Worm (Caenorhabditis elegans) whole organism, L3 larva: ENCODE results near the gene gtl-2.
A peak's percentile ranks its signal among the peaks of the same experiment; 100 is the strongest.

Experiments
- aly-2 ChIP-seq: fragments of 150-350 bp; optimal IDR thresholded peaks from 2 replicates; lab custom pipeline; 2014; ENCODE audit warnings: missing biosample characterization, missing genetic modification characterization
- ceh-16 ChIP-seq: sonication (generic microtip); optimal IDR thresholded peaks from 2 replicates; lab custom pipeline; 2017; ENCODE audit warnings: missing biosample characterization, missing genetic modification characterization
- ceh-82 ChIP-seq: fragments of 150-350 bp; optimal IDR thresholded peaks from 2 replicates; lab custom pipeline; 2014; ENCODE audit warnings: missing biosample characterization, missing genetic modification characterization
- daf-12 ChIP-seq: fragments of 150-350 bp; optimal IDR thresholded peaks from 2 replicates; lab custom pipeline; 2014; ENCODE audit warnings: missing biosample characterization, missing genetic modification reagents, missing genetic modification characterization
- egl-27 ChIP-seq: sonication (generic microtip); optimal IDR thresholded peaks from 4 replicates; lab custom pipeline; 2017; ENCODE audit warnings: missing biosample characterization, missing genetic modification reagents, missing genetic modification characterization
- elt-2 ChIP-seq: sonication (generic microtip); optimal IDR thresholded peaks from 2 replicates; lab custom pipeline; 2016; ENCODE audit warnings: missing genetic modification reagents, mild to moderate bottlenecking, missing genetic modification characterization, missing compliant biosample characterization
- eor-1 ChIP-seq, 2 experiments: fragments of 150-350 bp; optimal IDR thresholded peaks; 2 replicates each; lab custom pipeline; 2014 to 2018; ENCODE audit warnings: missing biosample characterization in 2 of 2, missing genetic modification characterization in 2 of 2
- fkh-10 ChIP-seq: sonication (generic microtip); optimal IDR thresholded peaks from 2 replicates; lab custom pipeline; 2017; ENCODE audit warnings: missing biosample characterization, missing genetic modification reagents, missing genetic modification characterization
- fos-1 ChIP-seq: fragments of 150-350 bp; optimal IDR thresholded peaks from 2 replicates; lab custom pipeline; 2014; ENCODE audit warnings: missing biosample characterization, missing genetic modification characterization
- hmg-11 ChIP-seq: sonication (generic microtip); optimal IDR thresholded peaks from 2 replicates; lab custom pipeline; 2016; ENCODE audit warnings: missing genetic modification characterization, missing compliant biosample characterization
- jun-1 ChIP-seq: fragments of 150-350 bp; optimal IDR thresholded peaks from 2 replicates; lab custom pipeline; 2014; ENCODE audit warnings: missing biosample characterization, missing genetic modification reagents, missing genetic modification characterization
- lin-15B ChIP-seq: fragments of 150-350 bp; optimal IDR thresholded peaks from 2 replicates; lab custom pipeline; 2014; ENCODE audit warnings: missing biosample characterization, missing genetic modification characterization
- lin-39 ChIP-seq: fragments of 150-350 bp; optimal IDR thresholded peaks from 2 replicates; lab custom pipeline; 2018; ENCODE audit warnings: missing biosample characterization, missing genetic modification reagents, missing genetic modification characterization
- lsy-12 ChIP-seq: sonication (generic microtip); optimal IDR thresholded peaks from 2 replicates; lab custom pipeline; 2016; ENCODE audit warnings: mild to moderate bottlenecking, missing genetic modification characterization, missing compliant biosample characterization
- mdl-1 ChIP-seq: fragments of 150-350 bp; optimal IDR thresholded peaks from 2 replicates; lab custom pipeline; 2014; ENCODE audit warnings: missing biosample characterization, missing genetic modification characterization
- mml-1 ChIP-seq: fragments of 150-350 bp; sonication (generic microtip); optimal IDR thresholded peaks from 3 replicates; lab custom pipeline; 2014; ENCODE audit warnings: missing biosample characterization, missing genetic modification characterization
- nfya-1 ChIP-seq: sonication (generic microtip); optimal IDR thresholded peaks from 2 replicates; lab custom pipeline; 2017; ENCODE audit warnings: missing genetic modification characterization, mild to moderate bottlenecking, missing compliant biosample characterization, antibody characterized with exemption, moderate library complexity; ENCODE audit not compliant: insufficient read depth
- nhr-12 ChIP-seq: fragments of 150-350 bp; optimal IDR thresholded peaks from 2 replicates; lab custom pipeline; 2014; ENCODE audit warnings: missing biosample characterization, missing genetic modification characterization
- nhr-23 ChIP-seq: fragments of 150-350 bp; optimal IDR thresholded peaks from 2 replicates; lab custom pipeline; 2014; ENCODE audit warnings: missing biosample characterization, missing genetic modification reagents, missing genetic modification characterization
- nhr-237 ChIP-seq: fragments of 150-350 bp; optimal IDR thresholded peaks from 2 replicates; lab custom pipeline; 2014; ENCODE audit warnings: missing biosample characterization, missing genetic modification characterization
- nhr-25 ChIP-seq: sonication (generic microtip); optimal IDR thresholded peaks from 2 replicates; lab custom pipeline; 2017; ENCODE audit warnings: missing biosample characterization, missing genetic modification characterization
- nhr-28 ChIP-seq: fragments of 150-350 bp; optimal IDR thresholded peaks from 2 replicates; lab custom pipeline; 2014; ENCODE audit warnings: missing biosample characterization, missing genetic modification characterization
- nhr-43 ChIP-seq: sonication (generic microtip); optimal IDR thresholded peaks from 2 replicates; lab custom pipeline; 2016; ENCODE audit warnings: mild to moderate bottlenecking, missing genetic modification characterization, missing compliant biosample characterization; ENCODE audit not compliant: poor library complexity, severe bottlenecking
- nhr-67 ChIP-seq: fragments of 150-350 bp; optimal IDR thresholded peaks from 2 replicates; lab custom pipeline; 2014; ENCODE audit warnings: missing biosample characterization, missing genetic modification characterization
- nhr-76 ChIP-seq: fragments of 150-350 bp; sonication (generic microtip); optimal IDR thresholded peaks from 5 replicates; lab custom pipeline; 2014; ENCODE audit warnings: missing biosample characterization, missing genetic modification characterization
- nhr-77 ChIP-seq: fragments of 150-350 bp; optimal IDR thresholded peaks from 2 replicates; lab custom pipeline; 2014; ENCODE audit warnings: missing biosample characterization, missing genetic modification characterization
- pha-4 ChIP-seq: fragments of 150-350 bp; optimal IDR thresholded peaks from 2 replicates; lab custom pipeline; 2014; ENCODE audit warnings: missing biosample characterization, missing genetic modification reagents, missing genetic modification characterization
- pqm-1 ChIP-seq: fragments of 150-350 bp; optimal IDR thresholded peaks from 2 replicates; lab custom pipeline; 2017; ENCODE audit warnings: missing biosample characterization, missing genetic modification characterization, inconsistent platforms
- sea-2 ChIP-seq: fragments of 150-350 bp; sonication (generic microtip); optimal IDR thresholded peaks from 4 replicates; lab custom pipeline; 2014; ENCODE audit warnings: missing biosample characterization, missing genetic modification reagents, missing genetic modification characterization
- skn-1 ChIP-seq: fragments of 150-350 bp; optimal IDR thresholded peaks from 2 replicates; lab custom pipeline; 2014; ENCODE audit warnings: missing biosample characterization, missing genetic modification characterization
- snpc-4 ChIP-seq: fragments of 150-350 bp; optimal IDR thresholded peaks from 2 replicates; lab custom pipeline; 2014; ENCODE audit warnings: missing biosample characterization, missing genetic modification characterization
- tbx-2 ChIP-seq: sonication (generic microtip); optimal IDR thresholded peaks from 2 replicates; lab custom pipeline; 2016; ENCODE audit warnings: mild to moderate bottlenecking, missing genetic modification characterization, missing compliant biosample characterization
- unc-39 ChIP-seq: sonication (generic microtip); optimal IDR thresholded peaks from 4 replicates; lab custom pipeline; 2017; ENCODE audit warnings: missing biosample characterization, missing genetic modification characterization
- unc-62 ChIP-seq: fragments of 150-350 bp; sonication (generic microtip); optimal IDR thresholded peaks from 4 replicates; lab custom pipeline; 2014; ENCODE audit warnings: missing biosample characterization, missing genetic modification reagents, missing genetic modification characterization
- zag-1 ChIP-seq: fragments of 150-350 bp; optimal IDR thresholded peaks from 2 replicates; lab custom pipeline; 2014; ENCODE audit warnings: missing biosample characterization, missing genetic modification characterization
- ztf-11 ChIP-seq: fragments of 150-350 bp; optimal IDR thresholded peaks from 2 replicates; lab custom pipeline; 2014; ENCODE audit warnings: missing biosample characterization, missing genetic modification characterization
- ztf-4 ChIP-seq: fragments of 150-350 bp; optimal IDR thresholded peaks from 2 replicates; lab custom pipeline; 2014; ENCODE audit warnings: missing biosample characterization, missing genetic modification characterization

Gene gtl-2

DNA sequence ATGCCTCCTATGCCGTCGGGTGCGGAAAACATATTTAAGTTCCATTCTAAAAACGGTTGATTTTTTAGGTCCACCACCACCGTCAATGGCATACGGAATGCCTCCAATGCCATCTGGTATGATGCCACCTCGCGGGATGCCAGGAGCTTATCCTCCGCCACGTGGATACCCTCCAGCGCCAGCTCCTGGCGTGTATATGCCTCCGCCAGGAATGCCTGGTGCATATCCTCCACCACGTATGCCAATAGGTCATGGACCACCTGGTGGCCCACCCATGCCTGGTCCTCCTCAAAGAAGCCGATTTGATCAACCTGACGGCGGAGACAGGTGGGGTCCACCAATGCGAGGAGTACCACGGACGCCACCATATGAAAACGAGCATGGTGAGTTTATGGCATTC is 38.2 kb downstream of the gtl-2 start:
- no peak for TF ChIP-seq tbx-2 (tag; lab: Kevin White, UChicago)
- no peak for TF ChIP-seq pqm-1 (tag; lab: Kevin White, UChicago)
- TF ChIP-seq sea-2 (GFP tag; lab: Kevin White, UChicago) = no peak

DNA sequence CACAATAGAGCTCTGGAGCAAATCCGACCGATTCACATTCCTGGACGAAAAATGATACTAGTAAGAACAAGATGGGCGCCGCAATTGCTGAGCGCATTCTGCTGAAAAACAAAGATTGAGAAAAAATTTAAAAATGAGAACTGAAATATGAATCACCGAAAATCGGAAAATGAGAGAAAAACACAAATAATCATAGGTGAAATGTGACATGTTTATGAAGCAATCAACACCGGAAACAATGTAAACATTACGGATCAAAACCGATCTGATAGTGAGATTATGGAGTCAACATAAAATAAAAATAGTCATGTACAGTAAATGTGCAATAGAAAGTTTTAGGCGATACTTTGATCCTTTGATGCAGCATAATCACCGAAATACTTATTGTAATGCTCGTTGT is 40.6 kb downstream of the gtl-2 start, which contains the start of gene dnj-2:
Gene dnj-2, minus strand, starts transcription at position 101 of the 400 bp plus-strand sequence.
- no peak for TF ChIP-seq pha-4 (tag; lab: Kevin White, UChicago)
- TF ChIP-seq lin-39 = no peak
- no peak for TF ChIP-seq nhr-77
- TF ChIP-seq ceh-82 (tag; lab: Kevin White, UChicago) = no peak
- TF ChIP-seq nhr-23 = no peak
- no peak for TF ChIP-seq ceh-16 (tag; lab: Kevin White, UChicago)
- TF ChIP-seq mml-1 = no peak
- TF ChIP-seq zag-1 (tag; lab: Kevin White, UChicago) = no peak
- no peak for TF ChIP-seq aly-2
- TF ChIP-seq daf-12 (tag; lab: Kevin White, UChicago) = no peak
- no peak for TF ChIP-seq ztf-4
- no peak for TF ChIP-seq nhr-237 (tag; lab: Kevin White, UChicago)
- no peak for TF ChIP-seq egl-27 (tag; lab: Kevin White, UChicago)
- no peak for TF ChIP-seq fkh-10 (GFP tag; lab: Kevin White, UChicago)
- TF ChIP-seq nhr-67 (tag; lab: Kevin White, UChicago) = no peak
- TF ChIP-seq skn-1 (tag; lab: Kevin White, UChicago) = no peak
- TF ChIP-seq nhr-43 (tag; lab: Kevin White, UChicago) = no peak
- TF ChIP-seq, all 47 proteins: peak for 0

DNA sequence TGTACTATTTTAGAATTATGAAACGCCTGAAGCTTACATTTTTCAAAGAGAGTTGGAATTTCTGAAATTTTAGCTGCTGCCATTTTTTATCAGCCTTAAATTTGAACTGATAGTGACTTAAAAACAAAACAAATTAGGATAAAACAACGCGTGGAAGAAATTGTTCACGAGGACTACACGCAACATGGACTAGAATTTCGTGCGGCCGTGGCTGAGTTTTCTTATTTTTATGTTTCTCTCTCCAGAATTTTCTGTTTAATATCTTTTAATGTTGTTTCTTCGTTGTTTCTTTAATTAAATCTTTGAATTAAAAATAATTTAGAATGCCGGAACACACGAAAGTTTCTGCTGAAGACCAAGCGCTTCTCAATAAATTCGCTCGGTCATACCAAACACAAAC is 41.6 kb downstream of the gtl-2 start, which contains the start of the genes B0035.3, B0035.22 and pfd-4:
Gene B0035.3, minus strand, starts transcription at position 114 of the 400 bp plus-strand sequence.
Gene B0035.22, plus strand, starts transcription at position 269 of the 400 bp plus-strand sequence.
Gene pfd-4, plus strand, starts transcription at position 323 of the 400 bp plus-strand sequence.
- TF ChIP-seq nfya-1 (tag; lab: Kevin White, UChicago) (peak; percentile 62), tbx-2 (tag; lab: Kevin White, UChicago) (no peak), daf-12 (tag; lab: Kevin White, UChicago) (no peak), aly-2 (no peak), nhr-76 (tag; lab: Kevin White, UChicago) (no peak), ztf-11 (tag; lab: Kevin White, UChicago) (no peak), ceh-16 (tag; lab: Kevin White, UChicago) (no peak), nhr-25 (tag; lab: Kevin White, UChicago) (peak; percentile 3), nhr-12 (tag; lab: Kevin White, UChicago) (no peak), pha-4 (tag; lab: Kevin White, UChicago) (peak; percentile 60), ztf-4 (no peak), hmg-11 (tag; lab: Kevin White, UChicago) (peak; percentile 25), nhr-43 (tag; lab: Kevin White, UChicago) (peak; percentile 68), sea-2 (GFP tag; lab: Kevin White, UChicago) (no peak), nhr-23 (peak; percentile 63), skn-1 (tag; lab: Kevin White, UChicago) (no peak), fos-1 (tag; lab: Kevin White, UChicago) (no peak), lin-15B (tag; lab: Kevin White, UChicago) (peak; percentile 85), egl-27 (tag; lab: Kevin White, UChicago) (no peak), snpc-4 (tag; lab: Kevin White, UChicago) (peak; percentile 18), pqm-1 (tag; lab: Kevin White, UChicago) (no peak)

DNA sequence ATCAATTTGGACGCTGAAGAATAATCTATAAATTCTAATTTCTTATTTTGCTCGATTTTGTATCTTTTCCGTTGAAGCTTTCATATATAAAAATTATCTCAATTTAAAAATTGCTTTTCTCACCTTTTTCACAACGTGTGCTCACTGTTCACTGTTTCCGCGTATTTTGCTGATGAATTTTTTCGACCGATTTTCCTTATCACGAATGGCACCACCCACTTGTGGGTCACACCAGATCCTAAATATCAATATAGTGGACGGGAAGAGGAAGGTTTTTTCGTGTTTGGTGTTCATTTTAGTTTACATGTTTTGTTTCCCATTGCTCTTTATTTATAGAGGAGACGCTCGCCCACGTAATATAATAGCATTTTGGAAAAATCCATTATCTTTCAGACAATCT is 42.4 kb downstream of the gtl-2 start:
- TF ChIP-seq nhr-23 (no peak), nfya-1 (tag; lab: Kevin White, UChicago) (no peak), eor-1 (tag; optimal IDR thresholded peaks at IDR 0.05; lab: Kevin White, UChicago) (no peak), nhr-76 (tag; lab: Kevin White, UChicago) (no peak), jun-1 (tag; lab: Kevin White, UChicago) (no peak), lsy-12 (tag; lab: Kevin White, UChicago) (no peak), fos-1 (tag; lab: Kevin White, UChicago) (no peak), unc-39 (tag; lab: Kevin White, UChicago) (no peak), mdl-1 (tag; lab: Kevin White, UChicago) (no peak), nhr-28 (no peak), sea-2 (GFP tag; lab: Kevin White, UChicago) (no peak), elt-2 (tag; lab: Kevin White, UChicago) (no peak), unc-62 (GFP tag; lab: Kevin White, UChicago) (no peak), nhr-25 (tag; lab: Kevin White, UChicago) (no peak), hmg-11 (tag; lab: Kevin White, UChicago) (no peak)
